Worm (Caenorhabditis elegans): ENCODE measurements around the gene C16D9.4.

ce11 chrV:8217661-8218265, 24.9 kb downstream of the C16D9.4 start, which contains the start of gene K07C11.8:
- no peak for TF ChIP-seq mxl-2 (GFP tag; conservative IDR thresholded peaks at IDR 0.05)
- no peak for TF ChIP-seq cey-2 (tag; optimal IDR thresholded peaks at IDR 0.05; ENCODE audit: borderline replicate concordance, insufficient read depth)
- no peak for TF ChIP-seq ztf-11 (tag; optimal IDR thresholded peaks at IDR 0.05)
- TF ChIP-seq ceh-82 (tag; optimal IDR thresholded peaks at IDR 0.05): no peak
